Fruit fly (Drosophila melanogaster) whole organism, embryonic: ENCODE data around the gene Cyt-c-p.
A peak's percentile ranks its signal among the peaks of the same experiment; 100 is the strongest.

Experiments used
- B-H1 ChIP-seq: fragments of 200-800 bp; sonication (Bioruptor generic); IDR thresholded peaks from 3 replicates; pipeline ENCODE4 v1.3.6; 2022; ENCODE audit warnings: missing biosample characterization, missing genetic modification characterization
- CG11560 ChIP-seq: fragments of 200-800 bp; sonication (Bioruptor generic); IDR thresholded peaks from 3 replicates; pipeline ENCODE4 v1.3.6; 2022; ENCODE audit warnings: missing biosample characterization, missing genetic modification characterization
- CG13775 ChIP-seq: fragments of 200-800 bp; sonication (Bioruptor generic); optimal IDR thresholded peaks from 3 replicates; lab custom pipeline; 2017; ENCODE audit warnings: missing biosample characterization, mild to moderate bottlenecking, missing genetic modification characterization
- CG15011 ChIP-seq: fragments of 200-800 bp; sonication (Bioruptor generic); optimal IDR thresholded peaks from 3 replicates; lab custom pipeline; 2018; ENCODE audit warnings: missing biosample characterization, mild to moderate bottlenecking, missing genetic modification characterization
- CG16813 ChIP-seq: fragments of 200-800 bp; sonication (Bioruptor generic); IDR thresholded peaks from 3 replicates; pipeline ENCODE4 v1.3.6; 2022; ENCODE audit warnings: missing biosample characterization, missing genetic modification characterization; ENCODE audit not compliant: partially characterized antibody
- CG18011 ChIP-seq: fragments of 200-800 bp; sonication (Bioruptor generic); optimal IDR thresholded peaks from 2 replicates; lab custom pipeline; 2017; ENCODE audit warnings: missing biosample characterization, missing genetic modification characterization, mild to moderate bottlenecking, moderate library complexity, missing genotype
- CG1832 ChIP-seq: fragments of 200-800 bp; sonication (Bioruptor generic); optimal IDR thresholded peaks from 2 replicates; lab custom pipeline; 2017; ENCODE audit warnings: missing biosample characterization, mild to moderate bottlenecking, missing genetic modification characterization, inconsistent platforms
- CG18619 ChIP-seq: fragments of 200-800 bp; sonication (Bioruptor generic); optimal IDR thresholded peaks from 3 replicates; lab custom pipeline; 2017; ENCODE audit warnings: missing biosample characterization, mild to moderate bottlenecking, missing genetic modification characterization
- CG3065 ChIP-seq: fragments of 200-800 bp; sonication (Bioruptor generic); optimal IDR thresholded peaks from 2 replicates; lab custom pipeline; 2016; ENCODE audit warnings: missing biosample characterization, missing genetic modification characterization
- CG32767 ChIP-seq: fragments of 200-800 bp; sonication (Bioruptor generic); IDR thresholded peaks from 2 replicates; pipeline ENCODE4 v1.3.6; 2022; ENCODE audit warnings: missing biosample characterization, missing genetic modification characterization
- CG6272 ChIP-seq: fragments of 200-800 bp; sonication (Bioruptor generic); IDR thresholded peaks from 2 replicates; pipeline ENCODE4 v1.3.6; 2022; ENCODE audit warnings: missing biosample characterization, missing genetic modification characterization
- CG6654 ChIP-seq: fragments of 200-800 bp; sonication (Bioruptor generic); optimal IDR thresholded peaks from 2 replicates; lab custom pipeline; 2017; ENCODE audit warnings: missing biosample characterization, mild to moderate bottlenecking, missing genetic modification characterization
- CG7357 ChIP-seq: fragments of 200-800 bp; sonication (Bioruptor generic); IDR thresholded peaks from 3 replicates; pipeline ENCODE4 v1.3.6; 2022; ENCODE audit warnings: missing biosample characterization, missing genetic modification characterization
- CG7987 ChIP-seq: fragments of 200-800 bp; sonication (Bioruptor generic); optimal IDR thresholded peaks from 2 replicates; lab custom pipeline; 2018; ENCODE audit warnings: missing biosample characterization, mild to moderate bottlenecking, missing genetic modification characterization, moderate library complexity
- CG8924 ChIP-seq: fragments of 200-800 bp; optimal IDR thresholded peaks from 3 replicates; lab custom pipeline; 2019; ENCODE audit warnings: missing biosample characterization, mild to moderate bottlenecking, missing genetic modification characterization, moderate library complexity
- CG9932 ChIP-seq: fragments of 200-800 bp; sonication (Bioruptor generic); IDR thresholded peaks from 2 replicates; pipeline ENCODE4 v1.3.6; 2022; ENCODE audit warnings: missing biosample characterization, missing genetic modification characterization
- Dbx ChIP-seq: fragments of 200-800 bp; sonication (Bioruptor generic); IDR thresholded peaks from 3 replicates; pipeline ENCODE4 v1.3.6; 2022; ENCODE audit warnings: missing biosample characterization, missing genetic modification characterization
- Doc3 ChIP-seq: fragments of 200-800 bp; sonication (Bioruptor generic); IDR thresholded peaks from 3 replicates; pipeline ENCODE4 v1.3.6; 2022; ENCODE audit warnings: missing biosample characterization, missing genetic modification characterization; ENCODE audit not compliant: partially characterized antibody
- Fer3 ChIP-seq: fragments of 200-800 bp; sonication (Bioruptor generic); optimal IDR thresholded peaks from 2 replicates; lab custom pipeline; 2018; ENCODE audit warnings: missing biosample characterization, mild to moderate bottlenecking, missing genetic modification characterization, moderate library complexity
- HLH4C ChIP-seq: fragments of 200-800 bp; sonication (Bioruptor generic); IDR thresholded peaks from 3 replicates; pipeline ENCODE4 v1.3.6; 2022; ENCODE audit warnings: missing biosample characterization, missing genetic modification characterization; ENCODE audit not compliant: partially characterized antibody
- HLHmδ ChIP-seq: fragments of 200-800 bp; sonication (Bioruptor generic); optimal IDR thresholded peaks from 2 replicates; lab custom pipeline; 2018; ENCODE audit warnings: missing biosample characterization, mild to moderate bottlenecking, missing genetic modification characterization, moderate library complexity
- Kr ChIP-seq: fragments of 200-800 bp; sonication (Bioruptor generic); optimal IDR thresholded peaks from 2 replicates; lab custom pipeline; 2017; ENCODE audit warnings: missing biosample characterization, mild to moderate bottlenecking, missing genetic modification characterization
- Lhr ChIP-seq: fragments of 200-800 bp; sonication (Bioruptor generic); optimal IDR thresholded peaks from 3 replicates; lab custom pipeline; 2017; ENCODE audit warnings: mild to moderate bottlenecking, missing biosample characterization, missing genetic modification reagents, missing genetic modification characterization
- Max ChIP-seq: fragments of 200-800 bp; sonication (Bioruptor generic); optimal IDR thresholded peaks from 2 replicates; lab custom pipeline; 2016; ENCODE audit warnings: missing biosample characterization, mild to moderate bottlenecking, missing genetic modification characterization
- Mrtf ChIP-seq: fragments of 200-800 bp; sonication (Bioruptor generic); IDR thresholded peaks from 3 replicates; pipeline ENCODE4 v1.3.6; 2022; ENCODE audit warnings: missing biosample characterization, missing genetic modification characterization
- PHDP ChIP-seq: fragments of 200-800 bp; sonication (Bioruptor generic); optimal IDR thresholded peaks from 3 replicates; lab custom pipeline; 2018; ENCODE audit warnings: missing biosample characterization, mild to moderate bottlenecking, missing genetic modification characterization, moderate library complexity
- Ravus ChIP-seq: fragments of 200-800 bp; sonication (Bioruptor generic); IDR thresholded peaks from 2 replicates; pipeline ENCODE4 v1.3.6; 2022; ENCODE audit warnings: missing biosample characterization, missing genetic modification characterization
- Taf1 ChIP-seq: fragments of 200-800 bp; sonication (Bioruptor generic); IDR thresholded peaks from 2 replicates; pipeline ENCODE4 v1.3.6; 2022; ENCODE audit warnings: missing biosample characterization, missing genetic modification characterization
- Vsx1 ChIP-seq: fragments of 200-800 bp; sonication (Bioruptor generic); optimal IDR thresholded peaks from 2 replicates; lab custom pipeline; 2017; ENCODE audit warnings: missing biosample characterization, mild to moderate bottlenecking, missing genetic modification characterization, missing genetic modification reagents
- al ChIP-seq: fragments of 200-800 bp; sonication (Bioruptor generic); IDR thresholded peaks from 2 replicates; pipeline ENCODE4 v1.3.6; 2022; ENCODE audit warnings: missing biosample characterization, missing genetic modification characterization
- aop ChIP-seq: fragments of 200-800 bp; sonication (Bioruptor generic); IDR thresholded peaks from 2 replicates; pipeline ENCODE4 v1.3.6; 2022; ENCODE audit warnings: missing biosample characterization, missing genetic modification characterization
- bcd ChIP-seq: fragments of 200-800 bp; sonication (Bioruptor generic); optimal IDR thresholded peaks from 2 replicates; lab custom pipeline; 2017; ENCODE audit warnings: missing biosample characterization, mild to moderate bottlenecking, missing genetic modification characterization
- br ChIP-seq: fragments of >200 bp; optimal IDR thresholded peaks from 2 replicates; lab custom pipeline; 2017
- chinmo ChIP-seq: fragments of 200-800 bp; sonication (Bioruptor generic); IDR thresholded peaks from 4 replicates; pipeline ENCODE4 v1.3.6; 2022; ENCODE audit warnings: missing biosample characterization, missing genetic modification characterization; ENCODE audit not compliant: partially characterized antibody
- cwo ChIP-seq: fragments of 200-800 bp; sonication (Bioruptor generic); optimal IDR thresholded peaks from 3 replicates; lab custom pipeline; 2017; ENCODE audit warnings: missing biosample characterization, missing genetic modification characterization, mild to moderate bottlenecking, moderate library complexity, missing genetic modification reagents
- danr ChIP-seq: fragments of 200-800 bp; sonication (Bioruptor generic); IDR thresholded peaks from 2 replicates; pipeline ENCODE4 v1.3.6; 2022; ENCODE audit warnings: missing biosample characterization, missing genetic modification characterization
- dimm ChIP-seq: fragments of 200-800 bp; sonication (Bioruptor generic); IDR thresholded peaks from 2 replicates; pipeline ENCODE4 v1.3.6; 2022; ENCODE audit warnings: missing biosample characterization, missing genetic modification characterization
- disco-r ChIP-seq: fragments of 200-800 bp; sonication (Bioruptor generic); optimal IDR thresholded peaks from 2 replicates; lab custom pipeline; 2016; ENCODE audit warnings: missing biosample characterization, missing genetic modification characterization
- fd3F ChIP-seq: fragments of 200-800 bp; sonication (Bioruptor generic); optimal IDR thresholded peaks from 2 replicates; lab custom pipeline; 2018; ENCODE audit warnings: missing biosample characterization, mild to moderate bottlenecking, missing genetic modification characterization, moderate library complexity
- ind ChIP-seq: fragments of 200-800 bp; sonication (Bioruptor generic); optimal IDR thresholded peaks from 3 replicates; lab custom pipeline; 2016; ENCODE audit warnings: missing biosample characterization, missing genetic modification characterization
- maf-S ChIP-seq: fragments of 200-800 bp; sonication (Bioruptor generic); optimal IDR thresholded peaks from 2 replicates; lab custom pipeline; 2016; ENCODE audit warnings: missing biosample characterization, missing genetic modification characterization
- pb ChIP-seq: fragments of 200-800 bp; sonication (Bioruptor generic); optimal IDR thresholded peaks from 3 replicates; lab custom pipeline; 2016; ENCODE audit warnings: missing biosample characterization, missing genetic modification characterization
- salm ChIP-seq: fragments of 200-800 bp; sonication (Bioruptor generic); optimal IDR thresholded peaks from 2 replicates; lab custom pipeline; 2018; ENCODE audit warnings: missing biosample characterization, mild to moderate bottlenecking, missing genetic modification characterization
- sim ChIP-seq: fragments of 200-800 bp; sonication (Bioruptor generic); IDR thresholded peaks from 2 replicates; pipeline ENCODE4 v1.3.6; 2022; ENCODE audit warnings: missing biosample characterization, missing genetic modification characterization
- so ChIP-seq: fragments of 200-800 bp; sonication (Bioruptor generic); IDR thresholded peaks from 3 replicates; pipeline ENCODE4 v1.3.6; 2022; ENCODE audit warnings: missing biosample characterization, missing genetic modification characterization
- tgo ChIP-seq: fragments of 200-800 bp; sonication (Bioruptor generic); IDR thresholded peaks from 3 replicates; pipeline ENCODE4 v1.3.6; 2022; ENCODE audit warnings: missing biosample characterization, missing genetic modification characterization
- trh ChIP-seq: fragments of 200-800 bp; sonication (Bioruptor generic); optimal IDR thresholded peaks from 2 replicates; lab custom pipeline; 2016; ENCODE audit warnings: missing biosample characterization, missing genetic modification characterization
- ttk ChIP-seq: fragments of 200-800 bp; sonication (Bioruptor generic); IDR thresholded peaks from 2 replicates; pipeline ENCODE4 v2.1.2; 2022; ENCODE audit warnings: missing biosample characterization, missing genetic modification characterization
- unpg ChIP-seq: fragments of 200-800 bp; sonication (Bioruptor generic); optimal IDR thresholded peaks from 3 replicates; lab custom pipeline; 2018; ENCODE audit warnings: missing biosample characterization, mild to moderate bottlenecking, missing genetic modification characterization, moderate library complexity
- wdn ChIP-seq: fragments of 200-800 bp; sonication (Bioruptor generic); IDR thresholded peaks from 2 replicates; pipeline ENCODE4 v1.3.6; 2022; ENCODE audit warnings: missing biosample characterization, missing genetic modification characterization
- zen ChIP-seq: fragments of 200-800 bp; sonication (Bioruptor generic); optimal IDR thresholded peaks from 3 replicates; lab custom pipeline; 2018; ENCODE audit warnings: missing biosample characterization, mild to moderate bottlenecking, missing genetic modification characterization, moderate library complexity

Cyt-c-p gene

dm6 chr2L:16684908-16685611, 34.7 kb upstream of the Cyt-c-p start (continued):
- TF ChIP-seq cwo (GFP tag; lab: Kevin White, UChicago) (peak; percentile 75), CG18619 (peak; percentile 60), CG1832 (no peak), CG15011 (GFP tag; lab: Kevin White, UChicago) (peak; percentile 60), fd3F (GFP tag; lab: Kevin White, UChicago) (peak; percentile 56), br (lab: Kevin White, UChicago) (no peak), CG8924 (tag; lab: Kevin White, UChicago) (peak; percentile 66), dimm (no peak), CG7987 (GFP tag; lab: Kevin White, UChicago) (no peak), HLHmδ (GFP tag; lab: Kevin White, UChicago) (no peak), CG32767 (GFP tag; lab: Robert Waterston, UW) (peak; percentile 12; the same call in 1 of the 2 replicates), Mrtf (GFP tag; lab: Robert Waterston, UW) (no peak), Kr (GFP tag; lab: Kevin White, UChicago) (no peak), Fer3 (tag; lab: Kevin White, UChicago) (peak; percentile 57), CG18011 (GFP tag; lab: Kevin White, UChicago) (no peak), maf-S (no peak), Taf1 (GFP tag; lab: Robert Waterston, UW) (no peak), CG9932 (no peak), CG16813 (GFP tag; lab: Robert Waterston, UW) (no peak), chinmo (GFP tag; lab: Robert Waterston, UW) (no peak), Max (GFP tag; lab: Kevin White, UChicago) (peak; percentile 25), so (no peak), CG7357 (no peak), danr (GFP tag; lab: Robert Waterston, UW) (0 out of 2 replicates have a peak, but pooled peaks have one; percentile 5), sim (GFP tag; lab: Robert Waterston, UW) (no peak), tgo (GFP tag; lab: Robert Waterston, UW) (no peak), CG3065 (GFP tag; lab: Kevin White, UChicago) (no peak), unpg (GFP tag; lab: Kevin White, UChicago) (peak; percentile 63), aop (GFP tag; lab: Robert Waterston, UW) (no peak), Ravus (GFP tag; lab: Robert Waterston, UW) (no peak), disco-r (GFP tag; lab: Kevin White, UChicago) (no peak), CG6654 (GFP tag; lab: Kevin White, UChicago) (peak; percentile 7), zen (tag; lab: Kevin White, UChicago) (peak; percentile 1), PHDP (tag; lab: Kevin White, UChicago) (peak; percentile 80), CG6272 (no peak), ind (GFP tag; lab: Kevin White, UChicago) (peak; percentile 17), Doc3 (GFP tag; lab: Robert Waterston, UW) (no peak), B-H1 (GFP tag; lab: Robert Waterston, UW) (no peak; the same call in 2 of the 3 replicates), Vsx1 (GFP tag; lab: Kevin White, UChicago) (no peak), pb (GFP tag; lab: Kevin White, UChicago) (no peak), Dbx (GFP tag; lab: Robert Waterston, UW) (no peak), Lhr (GFP tag; lab: Kevin White, UChicago) (no peak), salm (tag; lab: Kevin White, UChicago) (peak; percentile 20), ttk (GFP tag; lab: Robert Waterston, UW) (no peak), wdn (no peak), bcd (GFP tag; lab: Kevin White, UChicago) (peak; percentile 52), CG13775 (GFP tag; lab: Kevin White, UChicago) (peak; percentile 23), trh (GFP tag; lab: Kevin White, UChicago) (peak; percentile 20), al (GFP tag; lab: Robert Waterston, UW) (no peak), HLH4C (GFP tag; lab: Robert Waterston, UW) (no peak), CG11560 (tag; lab: Robert Waterston, UW) (no peak)
